Fruit fly (Drosophila melanogaster) whole organism, embryonic: ENCODE data around the gene Sdic1.
"Not testable (repeated sequence)": the region's sequence is repeated elsewhere in the genome, so short reads cannot be mapped to it uniquely, and the experiment has no call there.

Experiments
- CG10147 ChIP-seq: fragments of 200-800 bp; sonication (Bioruptor generic); optimal IDR thresholded peaks from 2 replicates; lab custom pipeline; 2019; ENCODE audit warnings: missing biosample characterization, mild to moderate bottlenecking, missing genetic modification characterization, moderate library complexity
- CG31365 ChIP-seq: fragments of 200-800 bp; sonication (Bioruptor generic); optimal IDR thresholded peaks from 2 replicates; lab custom pipeline; 2018; ENCODE audit warnings: missing biosample characterization, mild to moderate bottlenecking, missing genetic modification characterization
- CG32532 ChIP-seq: fragments of 200-800 bp; sonication (Bioruptor generic); IDR thresholded peaks from 2 replicates; pipeline ENCODE4 v1.3.6; 2022; ENCODE audit warnings: missing biosample characterization, missing genetic modification characterization
- CG4328 ChIP-seq: fragments of 200-800 bp; sonication (Bioruptor generic); optimal IDR thresholded peaks from 3 replicates; lab custom pipeline; 2017; ENCODE audit warnings: missing biosample characterization, missing genetic modification reagents, missing genetic modification characterization
- CG6272 ChIP-seq: fragments of 200-800 bp; sonication (Bioruptor generic); IDR thresholded peaks from 2 replicates; pipeline ENCODE4 v1.3.6; 2022; ENCODE audit warnings: missing biosample characterization, missing genetic modification characterization
- CG8290 ChIP-seq, 3 experiments: fragments of 200-800 bp; sonication (Bioruptor generic); optimal IDR thresholded peaks; 2 replicates each; lab custom pipeline; 2016 to 2019; ENCODE audit warnings: missing biosample characterization in 3 of 3, missing genetic modification characterization in 3 of 3, mild to moderate bottlenecking in 2 of 3, moderate library complexity in 1 of 3
- CG8388 ChIP-seq: fragments of 200-800 bp; sonication (Bioruptor generic); optimal IDR thresholded peaks from 2 replicates; lab custom pipeline; 2019; ENCODE audit warnings: missing biosample characterization, mild to moderate bottlenecking, missing genetic modification characterization, moderate library complexity
- CrebB ChIP-seq: fragments of 200-800 bp; sonication (Bioruptor generic); optimal IDR thresholded peaks from 3 replicates; lab custom pipeline; 2018; ENCODE audit warnings: missing biosample characterization, mild to moderate bottlenecking, missing genetic modification characterization
- MTF-1 ChIP-seq: fragments of 200-800 bp; sonication (Bioruptor generic); optimal IDR thresholded peaks from 2 replicates; lab custom pipeline; 2018; ENCODE audit warnings: missing biosample characterization, mild to moderate bottlenecking, missing genetic modification characterization, borderline replicate concordance
- fd3F ChIP-seq: fragments of 200-800 bp; sonication (Bioruptor generic); optimal IDR thresholded peaks from 2 replicates; lab custom pipeline; 2018; ENCODE audit warnings: missing biosample characterization, mild to moderate bottlenecking, missing genetic modification characterization, moderate library complexity
- grn ChIP-seq: fragments of 200-800 bp; sonication (Bioruptor generic); optimal IDR thresholded peaks from 3 replicates; lab custom pipeline; 2017; ENCODE audit warnings: missing biosample characterization, missing genetic modification characterization
- ind ChIP-seq: fragments of 200-800 bp; sonication (Bioruptor generic); optimal IDR thresholded peaks from 3 replicates; lab custom pipeline; 2016; ENCODE audit warnings: missing biosample characterization, missing genetic modification characterization
- lov ChIP-seq, 2 experiments: fragments of 200-800 bp in 1 of 2; fragments of >200 bp in 1 of 2; sonication (Bioruptor generic) in 1 of 2; IDR thresholded peaks in 1 of 2; optimal IDR thresholded peaks in 1 of 2; 2 replicates in 1 of 2; 3 replicates in 1 of 2; pipeline versions ENCODE4 v1.3.6 to Lab custom; 2017 to 2022; ENCODE audit warnings: missing biosample characterization in 1 of 2, missing genetic modification characterization in 1 of 2
- sna ChIP-seq: fragments of 200-800 bp; sonication (Bioruptor generic); IDR thresholded peaks from 2 replicates; pipeline ENCODE4 v1.3.6; 2022; ENCODE audit warnings: missing biosample characterization, missing genetic modification characterization; ENCODE audit not compliant: partially characterized antibody

DNA sequence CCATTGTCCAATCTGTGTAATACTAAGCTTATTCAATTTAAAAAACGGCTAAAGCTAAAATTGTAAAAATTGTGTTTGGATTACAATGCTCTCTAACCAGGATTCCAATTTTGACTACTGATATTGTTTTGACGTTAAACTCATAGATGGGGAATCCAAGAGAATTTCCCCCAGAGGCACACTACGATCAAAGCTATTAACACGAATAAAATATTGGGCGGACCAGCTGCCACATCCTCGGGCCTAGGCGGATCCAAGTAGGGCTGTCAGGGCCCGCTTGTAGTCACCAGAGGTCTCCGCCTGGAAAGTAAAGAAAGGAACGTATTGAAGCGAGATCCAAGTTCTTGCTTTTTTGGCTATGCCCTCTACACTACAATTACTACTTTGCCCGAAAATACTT lies 23.4 kb upstream of the Sdic1 start, which contains the start of gene SdicA:
- not testable (repeated sequence) for TF ChIP-seq fd3F (GFP tag; lab: Kevin White, UChicago); grn (GFP tag; lab: Kevin White, UChicago); CG8290 (GFP tag; optimal IDR thresholded peaks at IDR 0.05; lab: Kevin White, UChicago); CG8290 (tag; optimal IDR thresholded peaks at IDR 0.05; lab: Kevin White, UChicago); ind (GFP tag; lab: Kevin White, UChicago); lov (optimal IDR thresholded peaks at IDR 0.05; lab: Kevin White, UChicago); lov (GFP tag; IDR thresholded peaks at IDR 0.05; lab: Robert Waterston, UW); CG4328 (GFP tag; lab: Kevin White, UChicago); CG10147 (GFP tag; lab: Kevin White, UChicago); CG32532; CG31365 (tag; lab: Kevin White, UChicago); CG6272; MTF-1 (GFP tag; lab: Kevin White, UChicago); sna (GFP tag; lab: Robert Waterston, UW); CG8388; CrebB (tag; lab: Kevin White, UChicago)
